Fruit fly (Drosophila melanogaster) S2 (cell line): ENCODE measurements around the gene Kaz1-ORFB.

Source experiments
- CG8478 ChIP-seq: fragments of >200 bp; optimal IDR thresholded peaks from 2 replicates; lab custom pipeline; 2018
- CTCF ChIP-seq, 2 experiments: fragments of >200 bp; optimal IDR thresholded peaks; 2 replicates each; lab custom pipeline; 2018

DNA sequence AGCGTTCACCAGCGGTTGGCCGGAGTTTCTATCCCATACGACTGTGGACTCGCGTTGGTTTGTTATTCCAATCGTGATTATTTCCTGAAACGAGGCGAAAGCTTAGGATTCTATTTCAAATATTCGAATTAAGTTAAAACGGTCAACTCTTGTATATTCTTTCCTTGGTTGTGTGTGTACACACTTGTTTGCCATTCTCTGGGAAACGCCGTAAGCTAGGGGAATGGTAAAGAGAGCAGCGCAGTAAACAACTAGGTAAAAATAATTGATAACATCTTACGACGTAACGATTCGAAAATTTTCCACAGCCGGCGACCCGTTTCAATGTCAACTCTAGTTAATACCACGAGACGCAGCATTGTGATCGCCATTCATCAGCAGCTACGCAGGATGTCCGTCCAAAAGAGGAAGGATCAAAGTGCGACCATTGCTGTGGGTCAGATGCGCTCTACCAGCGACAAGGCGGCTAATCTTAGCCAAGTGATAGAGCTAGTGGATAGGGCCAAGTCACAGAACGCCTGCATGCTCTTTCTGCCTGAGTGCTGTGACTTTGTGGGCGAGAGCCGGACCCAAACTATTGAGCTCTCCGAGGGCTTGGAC, 12.8 kb upstream of the Kaz1-ORFB start, which contains the start of gene NitFhit:
- TF ChIP-seq CTCF (optimal IDR thresholded peaks at IDR 0.05; lab: Kevin White, UChicago) (no peak), CG8478 (lab: Kevin White, UChicago) (no peak)
